Worm (Caenorhabditis elegans) whole organism, L4 larva: ENCODE measurements around the gene Y27F2A.9.

Source experiments
- dve-1 ChIP-seq: sonication (generic microtip); optimal IDR thresholded peaks from 2 replicates; lab custom pipeline; 2017; ENCODE audit warnings: antibody characterized with exemption, mild to moderate bottlenecking, missing genetic modification characterization, missing compliant biosample characterization; ENCODE audit not compliant: insufficient read depth
- lir-3 ChIP-seq: sonication (generic microtip); optimal IDR thresholded peaks from 2 replicates; lab custom pipeline; 2016; ENCODE audit warnings: mild to moderate bottlenecking, missing genetic modification characterization, missing compliant biosample characterization
- lsy-2 ChIP-seq, 2 experiments: fragments of 150-350 bp in 1 of 2; sonication (generic microtip) in 1 of 2; optimal IDR thresholded peaks; 2 replicates each; lab custom pipeline; 2014 to 2017; ENCODE audit warnings: missing biosample characterization in 2 of 2, missing genetic modification characterization in 2 of 2
- nhr-237 ChIP-seq: sonication (generic microtip); optimal IDR thresholded peaks from 2 replicates; lab custom pipeline; 2017; ENCODE audit warnings: missing biosample characterization, missing genetic modification characterization
- nhr-41 ChIP-seq: fragments of 200-800 bp; sonication (Bioruptor generic); IDR thresholded peaks from 2 replicates; pipeline ENCODE4 v1.3.6; 2022; ENCODE audit warnings: missing genetic modification reagents, missing genetic modification characterization, missing compliant biosample characterization
- nhr-77 ChIP-seq: fragments of 150-350 bp; optimal IDR thresholded peaks from 2 replicates; lab custom pipeline; 2014; ENCODE audit warnings: missing biosample characterization, missing genetic modification characterization

- no peak for TF ChIP-seq dve-1 (tag; lab: Kevin White, UChicago)
- no peak for TF ChIP-seq nhr-237 (tag; lab: Kevin White, UChicago)
- TF ChIP-seq lir-3 = no peak
- no peak for TF ChIP-seq nhr-77
- no peak for TF ChIP-seq lsy-2 (tag; optimal IDR thresholded peaks at IDR 0.05; lab: Kevin White, UChicago)
- TF ChIP-seq nhr-41 (GFP tag; lab: Robert Waterston, UW) = no peak
These were observed 32.5 kb downstream of the Y27F2A.9 start, which contains the start of gene sri-34 for ce11 chrII:3158985-3159384.
